Worm (Caenorhabditis elegans): ENCODE measurements around the gene lgc-4.

- TF ChIP-seq flt-1 (GFP tag; IDR thresholded peaks at IDR 0.05) (no peak), ztf-29 (GFP tag; IDR thresholded peaks at IDR 0.05) (no peak), cog-1 (tag; optimal IDR thresholded peaks at IDR 0.05) (no peak), T22C8.4 (GFP tag; IDR thresholded peaks at IDR 0.05) (no peak), med-1 (GFP tag; optimal IDR thresholded peaks at IDR 0.05; ENCODE audit: insufficient read depth) (no peak), tab-1 (GFP tag; IDR thresholded peaks at IDR 0.05) (no peak), klf-2 (GFP tag; conservative IDR thresholded peaks at IDR 0.05) (no peak)
These were observed 37.0 kb downstream of the lgc-4 start for ce11 chrX:9204986-9205385.

Measured in whole organism, midembryonic.